Worm (Caenorhabditis elegans): ENCODE data around the gene C33D3.3.
A peak's percentile ranks its signal among the peaks of the same experiment; 100 is the strongest.

C33D3.3 gene

DNA sequence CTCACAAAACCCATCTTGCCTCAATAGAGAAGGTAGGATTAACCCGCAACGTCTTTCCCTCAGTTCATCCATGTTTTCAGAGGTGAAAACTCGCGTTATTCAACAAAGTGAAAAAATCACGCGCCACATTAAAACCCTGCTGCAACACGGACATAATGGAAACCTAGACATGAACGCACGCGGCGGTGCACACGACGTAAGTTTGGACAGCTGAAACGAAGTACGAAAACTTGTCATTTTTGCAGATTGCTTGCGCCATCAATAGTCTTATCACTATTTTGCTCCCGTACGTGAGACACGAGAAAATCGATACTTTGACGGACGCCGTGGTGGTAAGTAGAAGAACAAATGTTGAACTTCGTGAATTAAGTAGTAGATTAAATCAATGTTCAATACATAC is 42.3 kb downstream of the C33D3.3 start:
- no peak for TF ChIP-seq nhr-90 (tag; optimal IDR thresholded peaks at IDR 0.05)
- TF ChIP-seq F52B5.7 (tag; optimal IDR thresholded peaks at IDR 0.05), result no peak
- TF ChIP-seq nhr-80 (tag; optimal IDR thresholded peaks at IDR 0.05), result peak; percentile 83
- no peak for TF ChIP-seq lir-1 (GFP tag; conservative IDR thresholded peaks at IDR 0.05)
- TF ChIP-seq Y53F4B.3 (GFP tag; IDR thresholded peaks at IDR 0.05), result no peak
- TF ChIP-seq Y56A3A.18 (GFP tag; IDR thresholded peaks at IDR 0.05), result no peak
- no peak for TF ChIP-seq ztf-25 (GFP tag; IDR thresholded peaks at IDR 0.05)
- TF ChIP-seq F22D6.2 (tag; optimal IDR thresholded peaks at IDR 0.05), result no peak
- TF ChIP-seq xnd-1 (tag; optimal IDR thresholded peaks at IDR 0.05), result no peak
- TF ChIP-seq hmg-20 (GFP tag; IDR thresholded peaks at IDR 0.05), result no peak
- TF ChIP-seq pbrm-1 (GFP tag; IDR thresholded peaks at IDR 0.05), result no peak
- no peak for TF ChIP-seq tlf-1 (GFP tag; optimal IDR thresholded peaks at IDR 0.05)
- no peak for TF ChIP-seq F57C9.4 (tag; optimal IDR thresholded peaks at IDR 0.05)
- no peak for TF ChIP-seq snpc-1.3 (tag; optimal IDR thresholded peaks at IDR 0.05; ENCODE audit: insufficient read depth)
- no peak for TF ChIP-seq let-526 (GFP tag; IDR thresholded peaks at IDR 0.05)
- no peak for TF ChIP-seq cebp-1 (GFP tag; IDR thresholded peaks at IDR 0.05)
- peak; percentile 0 for TF ChIP-seq cebp-1 (tag; optimal IDR thresholded peaks at IDR 0.05)
- TF ChIP-seq ceh-79 (tag; optimal IDR thresholded peaks at IDR 0.05), result no peak
- TF ChIP-seq dox-1 (GFP tag; IDR thresholded peaks at IDR 0.05), result 0 out of 2 replicates have a peak, but pooled peaks have one; percentile 58
- TF ChIP-seq B0019.2 (GFP tag; conservative IDR thresholded peaks at IDR 0.05), result no peak
- TF ChIP-seq him-1 (tag; optimal IDR thresholded peaks at IDR 0.05), result no peak

DNA sequence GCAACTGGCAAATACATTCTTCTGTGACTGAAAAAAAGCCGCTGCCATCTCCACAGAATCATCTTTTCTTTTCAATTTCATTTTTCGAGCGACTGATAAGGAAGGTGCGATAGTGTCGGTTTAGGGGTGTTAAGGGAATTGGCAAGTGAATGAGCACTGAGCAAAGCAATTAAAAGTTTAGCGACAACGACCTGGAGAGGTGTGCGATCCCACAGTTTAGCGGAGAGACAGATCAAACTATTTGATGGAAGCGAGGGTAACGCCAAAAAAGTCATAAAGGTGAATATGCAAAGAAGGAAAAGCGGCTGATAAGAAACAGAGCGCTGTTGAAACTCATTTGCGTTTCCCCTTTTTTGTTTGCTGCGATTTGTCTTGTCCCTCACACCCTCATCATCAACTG is 43.8 kb downstream of the C33D3.3 start, which contains the start of the genes F14F3.5 and slcf-1:
Gene F14F3.5, minus strand, starts transcription at position 234 of the 400 bp plus-strand sequence.
Gene slcf-1, plus strand, starts transcription at position 302 of the 400 bp plus-strand sequence.
- TF ChIP-seq nhr-179 (tag; optimal IDR thresholded peaks at IDR 0.05), result no peak
- no peak for TF ChIP-seq cebp-1 (GFP tag; IDR thresholded peaks at IDR 0.05)
- no peak for TF ChIP-seq cebp-1 (tag; optimal IDR thresholded peaks at IDR 0.05)
- TF ChIP-seq lin-26 (GFP tag; IDR thresholded peaks at IDR 0.05), result no peak
- TF ChIP-seq ets-4 (GFP tag; optimal IDR thresholded peaks at IDR 0.05), result no peak
- no peak for TF ChIP-seq atf-7 (tag; optimal IDR thresholded peaks at IDR 0.05)
- no peak for TF ChIP-seq F39B2.1 (GFP tag; IDR thresholded peaks at IDR 0.05)
- TF ChIP-seq B0261.1 (tag; optimal IDR thresholded peaks at IDR 0.05), result no peak
- peak; percentile 88 for TF ChIP-seq nhr-80 (tag; optimal IDR thresholded peaks at IDR 0.05)
- no peak for TF ChIP-seq mes-4 (tag; optimal IDR thresholded peaks at IDR 0.05)
- peak; percentile 46; the same call in 1 of the 2 replicates for TF ChIP-seq dox-1 (GFP tag; IDR thresholded peaks at IDR 0.05)

DNA sequence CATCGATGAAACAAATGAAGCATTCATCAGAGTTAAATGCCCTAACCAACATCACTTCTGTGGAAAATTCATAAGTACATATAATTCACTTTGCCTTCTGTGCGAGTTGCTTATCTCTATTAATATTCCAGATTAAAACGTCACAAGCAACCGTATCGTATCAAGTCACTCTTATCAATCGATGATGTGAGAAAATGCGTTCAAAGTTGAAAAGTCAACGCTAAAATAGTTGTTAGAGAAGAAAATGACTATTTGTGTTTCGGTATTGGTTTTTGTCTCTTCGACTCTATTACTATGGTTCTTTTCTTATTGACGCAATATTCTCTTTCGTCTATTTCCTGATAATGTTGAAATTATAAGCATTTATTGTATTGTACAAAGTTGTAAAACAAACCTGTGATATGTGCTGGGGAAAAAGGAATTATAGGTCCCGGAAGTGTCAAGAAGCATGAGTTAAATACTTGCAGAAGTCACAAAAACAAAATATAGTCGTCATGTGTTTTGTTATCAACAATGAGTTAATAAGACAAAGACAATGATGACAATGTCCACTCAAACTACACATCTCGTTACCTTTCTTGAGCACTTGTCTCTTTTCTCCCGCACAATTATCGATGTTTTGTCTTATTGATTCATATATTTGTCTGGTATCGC is 47.2 kb downstream of the C33D3.3 start:
- TF ChIP-seq dpl-1 (GFP tag; optimal IDR thresholded peaks at IDR 0.05) (no peak), F33H1.4 (GFP tag; IDR thresholded peaks at IDR 0.05) (no peak), tbx-9 (tag; optimal IDR thresholded peaks at IDR 0.05; ENCODE audit: borderline replicate concordance) (no peak), snpc-3.4 (tag; optimal IDR thresholded peaks at IDR 0.05) (no peak), B0261.1 (tag; optimal IDR thresholded peaks at IDR 0.05) (no peak), mes-4 (tag; optimal IDR thresholded peaks at IDR 0.05) (no peak), nhr-80 (tag; optimal IDR thresholded peaks at IDR 0.05) (peak; percentile 53), nhr-120 (GFP tag; IDR thresholded peaks at IDR 0.05) (no peak), K12H6.12 (tag; optimal IDR thresholded peaks at IDR 0.05) (no peak), ztf-26 (tag; optimal IDR thresholded peaks at IDR 0.05) (no peak), F49E8.2 (tag; optimal IDR thresholded peaks at IDR 0.05; ENCODE audit: insufficient read depth) (no peak), aptf-2 (GFP tag; conservative IDR thresholded peaks at IDR 0.05) (no peak), F55B11.4 (tag; optimal IDR thresholded peaks at IDR 0.05; ENCODE audit: borderline replicate concordance, insufficient read depth) (no peak), cebp-1 (GFP tag; IDR thresholded peaks at IDR 0.05) (no peak), cebp-1 (tag; optimal IDR thresholded peaks at IDR 0.05) (peak; percentile 16), dox-1 (GFP tag; IDR thresholded peaks at IDR 0.05) (no peak), rpc-1 (optimal IDR thresholded peaks at IDR 0.05) (no peak), rpc-1 (tag; optimal IDR thresholded peaks at IDR 0.05) (no peak), lag-1 (GFP tag; IDR thresholded peaks at IDR 0.05) (no peak), F10E7.11 (tag; optimal IDR thresholded peaks at IDR 0.05) (no peak), ama-1 (optimal IDR thresholded peaks at IDR 0.05) (no peak), ama-1 (GFP tag; optimal IDR thresholded peaks at IDR 0.05) (no peak), sptf-2 (GFP tag; optimal IDR thresholded peaks at IDR 0.05) (no peak), B0019.2 (GFP tag; conservative IDR thresholded peaks at IDR 0.05) (no peak), ekl-4 (GFP tag; IDR thresholded peaks at IDR 0.05) (no peak)

Data from whole organism, young adult.